Fruit fly (Drosophila melanogaster) whole organism, embryonic: Measurements from ENCODE around the gene DIP-alpha.

Source experiments
- Ada2b ChIP-seq: fragments of 200-800 bp; sonication (Bioruptor generic); IDR thresholded peaks from 2 replicates; pipeline ENCODE4 v1.3.6; 2022; ENCODE audit warnings: missing biosample characterization, missing genetic modification characterization
- Atf3 ChIP-seq: fragments of 200-800 bp; sonication (Bioruptor generic); optimal IDR thresholded peaks from 3 replicates; lab custom pipeline; 2016; ENCODE audit warnings: missing biosample characterization, missing genetic modification characterization
- Awh ChIP-seq: fragments of 200-800 bp; sonication (Bioruptor generic); IDR thresholded peaks from 2 replicates; pipeline ENCODE4, ENCODE4 v1.3.6; 2022; ENCODE audit warnings: missing biosample characterization, missing genetic modification characterization
- BEAF-32 ChIP-seq: fragments of 200-800 bp; sonication (Bioruptor generic); optimal IDR thresholded peaks from 3 replicates; lab custom pipeline; 2017; ENCODE audit warnings: missing biosample characterization, missing genetic modification characterization, mild to moderate bottlenecking, moderate library complexity, missing genetic modification reagents
- BtbVII ChIP-seq: fragments of 200-800 bp; sonication (Bioruptor generic); optimal IDR thresholded peaks from 3 replicates; lab custom pipeline; 2017; ENCODE audit warnings: missing biosample characterization, mild to moderate bottlenecking, missing genetic modification characterization
- CG10462 ChIP-seq: fragments of 200-800 bp; sonication (Bioruptor generic); optimal IDR thresholded peaks from 2 replicates; lab custom pipeline; 2016; ENCODE audit warnings: missing biosample characterization, missing genetic modification characterization
- CG12071 ChIP-seq: fragments of 200-800 bp; sonication (Bioruptor generic); optimal IDR thresholded peaks from 3 replicates; lab custom pipeline; 2018; ENCODE audit warnings: missing biosample characterization, mild to moderate bottlenecking, missing genetic modification characterization
- CG12219 ChIP-seq: fragments of 200-800 bp; sonication (Bioruptor generic); optimal IDR thresholded peaks from 3 replicates; lab custom pipeline; 2018; ENCODE audit warnings: missing biosample characterization, mild to moderate bottlenecking, missing genetic modification characterization
- CG12299 ChIP-seq: fragments of 200-800 bp; sonication (Bioruptor generic); optimal IDR thresholded peaks from 2 replicates; lab custom pipeline; 2018; ENCODE audit warnings: missing biosample characterization, mild to moderate bottlenecking, missing genetic modification characterization
- CG13775 ChIP-seq: fragments of 200-800 bp; sonication (Bioruptor generic); optimal IDR thresholded peaks from 3 replicates; lab custom pipeline; 2017; ENCODE audit warnings: missing biosample characterization, mild to moderate bottlenecking, missing genetic modification characterization
- CG13894 ChIP-seq: fragments of 200-800 bp; sonication (Bioruptor generic); optimal IDR thresholded peaks from 3 replicates; lab custom pipeline; 2018; ENCODE audit warnings: missing biosample characterization, mild to moderate bottlenecking, missing genetic modification characterization, moderate library complexity
- CG15514 ChIP-seq: fragments of 200-800 bp; sonication (Bioruptor generic); optimal IDR thresholded peaks from 3 replicates; lab custom pipeline; 2017; ENCODE audit warnings: missing biosample characterization, missing genetic modification characterization, mild to moderate bottlenecking, moderate library complexity, missing genetic modification reagents
- CG1602 ChIP-seq: fragments of 200-800 bp; sonication (Bioruptor generic); optimal IDR thresholded peaks from 3 replicates; lab custom pipeline; 2016; ENCODE audit warnings: missing biosample characterization, missing genetic modification characterization
- CG17912 ChIP-seq: fragments of 200-800 bp; sonication (Bioruptor generic); optimal IDR thresholded peaks from 2 replicates; lab custom pipeline; 2018; ENCODE audit warnings: missing biosample characterization, mild to moderate bottlenecking, missing genetic modification characterization
- CG3163 ChIP-seq: fragments of 200-800 bp; sonication (Bioruptor generic); optimal IDR thresholded peaks from 3 replicates; lab custom pipeline; 2016; ENCODE audit warnings: missing biosample characterization, missing genetic modification characterization
- CG4360 ChIP-seq: fragments of 200-800 bp; sonication (Bioruptor generic); IDR thresholded peaks from 2 replicates; pipeline ENCODE4 v1.3.6; 2022; ENCODE audit warnings: missing biosample characterization, missing genetic modification characterization
- CG6272 ChIP-seq: fragments of 200-800 bp; sonication (Bioruptor generic); IDR thresholded peaks from 2 replicates; pipeline ENCODE4 v1.3.6; 2022; ENCODE audit warnings: missing biosample characterization, missing genetic modification characterization
- CG7786 ChIP-seq: fragments of 200-800 bp; sonication (Bioruptor generic); optimal IDR thresholded peaks from 2 replicates; lab custom pipeline; 2016; ENCODE audit warnings: missing biosample characterization, missing genetic modification characterization
- CG7987 ChIP-seq: fragments of 200-800 bp; sonication (Bioruptor generic); optimal IDR thresholded peaks from 2 replicates; lab custom pipeline; 2018; ENCODE audit warnings: missing biosample characterization, mild to moderate bottlenecking, missing genetic modification characterization, moderate library complexity
- CG8359 ChIP-seq: fragments of 200-800 bp; sonication (Bioruptor generic); optimal IDR thresholded peaks from 2 replicates; lab custom pipeline; 2017; ENCODE audit warnings: missing biosample characterization, mild to moderate bottlenecking, missing genetic modification characterization, borderline replicate concordance
- CG8944 ChIP-seq: fragments of 200-800 bp; sonication (Bioruptor generic); optimal IDR thresholded peaks from 3 replicates; lab custom pipeline; 2016; ENCODE audit warnings: missing biosample characterization, missing genetic modification characterization
- CkIIα-i1 ChIP-seq: fragments of 200-800 bp; sonication (Bioruptor generic); IDR thresholded peaks from 2 replicates; pipeline ENCODE4 v1.3.6; 2022; ENCODE audit warnings: missing biosample characterization, missing genetic modification characterization
- HmgZ ChIP-seq: fragments of 200-800 bp; sonication (Bioruptor generic); optimal IDR thresholded peaks from 2 replicates; lab custom pipeline; 2018; ENCODE audit warnings: missing biosample characterization, mild to moderate bottlenecking, missing genetic modification characterization
- Hr78 ChIP-seq, 2 experiments: fragments of 200-800 bp in 1 of 2; fragments of >200 bp in 1 of 2; sonication (Bioruptor generic) in 1 of 2; optimal IDR thresholded peaks; 2 replicates each; lab custom pipeline; 2017 to 2019; ENCODE audit warnings: missing biosample characterization in 2 of 2, missing genetic modification characterization in 2 of 2, mild to moderate bottlenecking in 1 of 2, moderate library complexity in 1 of 2
- Lpt ChIP-seq: fragments of >200 bp; optimal IDR thresholded peaks from 2 replicates; lab custom pipeline; 2018; ENCODE audit warnings: missing biosample characterization, missing genetic modification characterization
- MBD-R2 ChIP-seq: fragments of 200-800 bp; sonication (Bioruptor generic); IDR thresholded peaks from 2 replicates; pipeline ENCODE4 v1.3.6; 2022; ENCODE audit warnings: missing biosample characterization, missing genetic modification characterization
- Mad ChIP-seq: fragments of 200-800 bp; sonication (Bioruptor generic); optimal IDR thresholded peaks from 2 replicates; lab custom pipeline; 2016; ENCODE audit warnings: missing biosample characterization, missing genetic modification characterization
- Max ChIP-seq: fragments of 200-800 bp; sonication (Bioruptor generic); optimal IDR thresholded peaks from 2 replicates; lab custom pipeline; 2016; ENCODE audit warnings: missing biosample characterization, mild to moderate bottlenecking, missing genetic modification characterization
- Opbp ChIP-seq: fragments of 200-800 bp; sonication (Bioruptor generic); IDR thresholded peaks from 3 replicates; pipeline ENCODE4 v1.3.6; 2022; ENCODE audit warnings: missing biosample characterization, missing genetic modification characterization; ENCODE audit not compliant: partially characterized antibody
- ash1 ChIP-seq: fragments of 200-800 bp; sonication (Bioruptor generic); optimal IDR thresholded peaks from 2 replicates; lab custom pipeline; 2018; ENCODE audit warnings: missing biosample characterization, mild to moderate bottlenecking, missing genetic modification characterization
- bigmax ChIP-seq: fragments of 200-800 bp; sonication (Bioruptor generic); optimal IDR thresholded peaks from 2 replicates; lab custom pipeline; 2018; ENCODE audit warnings: missing biosample characterization, mild to moderate bottlenecking, missing genetic modification characterization
- bowl ChIP-seq: fragments of 200-800 bp; sonication (Bioruptor generic); IDR thresholded peaks from 2 replicates; pipeline ENCODE4 v1.3.6; 2022; ENCODE audit warnings: missing biosample characterization, missing genetic modification characterization
- btn ChIP-seq: fragments of 200-800 bp; sonication (Bioruptor generic); optimal IDR thresholded peaks from 2 replicates; lab custom pipeline; 2016; ENCODE audit warnings: missing biosample characterization, missing genetic modification characterization
- chn ChIP-seq: fragments of 200-800 bp; sonication (Bioruptor generic); optimal IDR thresholded peaks from 2 replicates; lab custom pipeline; 2016; ENCODE audit warnings: missing biosample characterization, missing genetic modification characterization
- da ChIP-seq: fragments of 200-800 bp; sonication (Bioruptor generic); optimal IDR thresholded peaks from 2 replicates; lab custom pipeline; 2016; ENCODE audit warnings: missing biosample characterization, missing genetic modification characterization
- gt ChIP-seq: fragments of 200-800 bp; sonication (Bioruptor generic); IDR thresholded peaks from 2 replicates; pipeline ENCODE4 v1.3.6; 2022; ENCODE audit warnings: missing biosample characterization, missing genetic modification characterization
- hb ChIP-seq: fragments of 200-800 bp; sonication (Bioruptor generic); IDR thresholded peaks from 3 replicates; pipeline ENCODE4 v1.3.6; 2022; ENCODE audit warnings: missing biosample characterization, missing genetic modification characterization; ENCODE audit not compliant: partially characterized antibody
- insv ChIP-seq, 2 experiments: fragments of 200-800 bp; sonication (Bioruptor generic); optimal IDR thresholded peaks; 3 replicates each; lab custom pipeline; 2016 to 2018; ENCODE audit warnings: missing biosample characterization in 2 of 2, missing genetic modification characterization in 2 of 2
- jumu ChIP-seq: fragments of 200-800 bp; sonication (Bioruptor generic); optimal IDR thresholded peaks from 3 replicates; lab custom pipeline; 2016; ENCODE audit warnings: missing biosample characterization, missing genetic modification characterization
- kah ChIP-seq: fragments of 200-800 bp; sonication (Bioruptor generic); optimal IDR thresholded peaks from 2 replicates; lab custom pipeline; 2018; ENCODE audit warnings: missing biosample characterization, mild to moderate bottlenecking, missing genetic modification characterization
- ken ChIP-seq: fragments of 200-800 bp; sonication (Bioruptor generic); IDR thresholded peaks from 3 replicates; pipeline ENCODE4 v1.3.6; 2022; ENCODE audit warnings: missing biosample characterization, missing genetic modification characterization
- lbe ChIP-seq: fragments of 200-800 bp; sonication (Bioruptor generic); optimal IDR thresholded peaks from 2 replicates; lab custom pipeline; 2016; ENCODE audit warnings: missing biosample characterization, mild to moderate bottlenecking, missing genetic modification characterization
- nau ChIP-seq: fragments of 200-800 bp; sonication (Bioruptor generic); optimal IDR thresholded peaks from 3 replicates; lab custom pipeline; 2017; ENCODE audit warnings: missing biosample characterization, mild to moderate bottlenecking, missing genetic modification characterization, missing genetic modification reagents
- otp ChIP-seq: fragments of 200-800 bp; sonication (Bioruptor generic); IDR thresholded peaks from 3 replicates; pipeline ENCODE4, ENCODE4 v1.3.6; 2022; ENCODE audit warnings: missing biosample characterization, missing genetic modification characterization
- pan ChIP-seq, 4 experiments: fragments of >200 bp in 3 of 4; fragments of 200-800 bp in 1 of 4; sonication (Bioruptor generic) in 1 of 4; optimal IDR thresholded peaks in 3 of 4; IDR thresholded peaks in 1 of 4; 2 replicates each; pipeline versions ENCODE4 v1.3.6 to Lab custom; 2017 to 2022; ENCODE audit warnings: missing biosample characterization in 2 of 4, missing genetic modification characterization in 2 of 4, mixed read lengths in 1 of 4
- repo ChIP-seq: fragments of 200-800 bp; sonication (Bioruptor generic); optimal IDR thresholded peaks from 2 replicates; lab custom pipeline; 2016; ENCODE audit warnings: missing biosample characterization, missing genetic modification characterization
- tio ChIP-seq: fragments of 200-800 bp; sonication (Bioruptor generic); optimal IDR thresholded peaks from 2 replicates; lab custom pipeline; 2017; ENCODE audit warnings: missing biosample characterization, missing genetic modification characterization, inconsistent platforms
- vfl ChIP-seq: fragments of 200-800 bp; sonication (Bioruptor generic); optimal IDR thresholded peaks from 2 replicates; lab custom pipeline; 2016; ENCODE audit warnings: missing biosample characterization, missing genetic modification characterization
- zfh2 ChIP-seq: fragments of 200-800 bp; sonication (Bioruptor generic); optimal IDR thresholded peaks from 2 replicates; lab custom pipeline; 2016; ENCODE audit warnings: missing biosample characterization, missing genetic modification characterization

The DIP-alpha gene

dm6 chrX:3545849-3546518 is 25.5 kb downstream of the DIP-alpha start:
- TF ChIP-seq Mad (peak; percentile 60), CG12219 (peak; percentile 84), CG7786 (GFP tag; lab: Kevin White, UChicago) (peak; percentile 19), nau (GFP tag; lab: Kevin White, UChicago) (peak; percentile 66), MBD-R2 (GFP tag; lab: Robert Waterston, UW) (no peak; the same call in 1 of the 2 replicates), bigmax (GFP tag; lab: Kevin White, UChicago) (no peak), Opbp (no peak; the same call in 1 of the 3 replicates), Awh (peak; percentile 94), tio (GFP tag; lab: Kevin White, UChicago) (peak; percentile 67), repo (peak; percentile 44), CG15514 (GFP tag; lab: Kevin White, UChicago) (no peak), otp (GFP tag; lab: Robert Waterston, UW) (peak; percentile 70; the same call in 1 of the 3 replicates), pan (optimal IDR thresholded peaks at IDR 0.05; lab: Kevin White, UChicago) (no peak), pan (GFP tag; optimal IDR thresholded peaks at IDR 0.05 in 1 of 2, IDR thresholded peaks at IDR 0.05 in 1 of 2) (peak in 1 of 2 experiments; percentile 75), CG4360 (no peak), bowl (no peak), CG8359 (GFP tag; lab: Kevin White, UChicago) (peak; percentile 66), HmgZ (tag; lab: Kevin White, UChicago) (peak; percentile 49), zfh2 (no peak), CG17912 (GFP tag; lab: Kevin White, UChicago) (no peak), CG7987 (GFP tag; lab: Kevin White, UChicago) (peak; percentile 10), Atf3 (GFP tag; lab: Kevin White, UChicago) (peak; percentile 71), lbe (no peak), Max (GFP tag; lab: Kevin White, UChicago) (peak; percentile 68), Lpt (GFP tag; lab: Kevin White, UChicago) (no peak), Hr78 (GFP tag; optimal IDR thresholded peaks at IDR 0.05; lab: Kevin White, UChicago) (peak in 1 of 2 experiments; percentile 67), BEAF-32 (no peak), btn (GFP tag; lab: Kevin White, UChicago) (peak; percentile 53), CG12299 (peak; percentile 66), Ada2b (peak; percentile 86), vfl (GFP tag; lab: Kevin White, UChicago) (peak; percentile 5), kah (GFP tag; lab: Kevin White, UChicago) (peak; percentile 62), CG13894 (tag; lab: Kevin White, UChicago) (no peak), jumu (no peak), gt (peak; percentile 72), insv (GFP tag; optimal IDR thresholded peaks at IDR 0.05; lab: Kevin White, UChicago) (no peak), CG8944 (GFP tag; lab: Kevin White, UChicago) (peak; percentile 64), chn (GFP tag; lab: Kevin White, UChicago) (peak; percentile 81), da (GFP tag; lab: Kevin White, UChicago) (peak; percentile 47), hb (GFP tag; lab: Robert Waterston, UW) (0 out of 3 replicates have a peak, but pooled peaks have one; percentile 47), CG12071 (GFP tag; lab: Kevin White, UChicago) (peak; percentile 47), ken (GFP tag; lab: Robert Waterston, UW) (peak; percentile 89), CG6272 (peak; percentile 46), ash1 (GFP tag; lab: Kevin White, UChicago) (no peak), BtbVII (peak; percentile 45), CG10462 (GFP tag; lab: Kevin White, UChicago) (peak; percentile 73), CG3163 (GFP tag; lab: Kevin White, UChicago) (peak; percentile 44), CG1602 (GFP tag; lab: Kevin White, UChicago) (peak; percentile 87), CkIIα-i1 (GFP tag; lab: Robert Waterston, UW) (no peak), CG13775 (GFP tag; lab: Kevin White, UChicago) (peak; percentile 66)
